Worm (Caenorhabditis elegans) whole organism, early embryonic: Measurements from ENCODE around the gene srh-23.

ENCODE experiments used
- B0310.2 ChIP-seq: sonication (generic microtip); optimal IDR thresholded peaks from 2 replicates; lab custom pipeline; 2016; ENCODE audit warnings: mild to moderate bottlenecking, missing genetic modification characterization, missing compliant biosample characterization
- ama-1 ChIP-seq: fragments of 150-350 bp; optimal IDR thresholded peaks from 2 replicates; lab custom pipeline; 2014
- ceh-36 ChIP-seq: sonication (generic microtip); optimal IDR thresholded peaks from 2 replicates; lab custom pipeline; 2016; ENCODE audit warnings: missing genetic modification characterization, inconsistent platforms, missing compliant biosample characterization
- ets-7 ChIP-seq: sonication (generic microtip); optimal IDR thresholded peaks from 2 replicates; lab custom pipeline; 2016; ENCODE audit warnings: missing genotype, missing genetic modification characterization, missing compliant biosample characterization
- flt-1 ChIP-seq: fragments of 200-800 bp; sonication (Bioruptor generic); IDR thresholded peaks from 2 replicates; pipeline ENCODE4 v1.3.6; 2022; ENCODE audit warnings: missing genetic modification characterization, missing compliant biosample characterization
- scrt-1 ChIP-seq: fragments of 200-800 bp; sonication (Bioruptor generic); IDR thresholded peaks from 2 replicates; pipeline ENCODE4 v1.3.6; 2022; ENCODE audit warnings: missing genetic modification characterization, missing compliant biosample characterization

- TF ChIP-seq ets-7 (tag; lab: Kevin White, UChicago) (no peak), ama-1 (no peak), flt-1 (no peak), B0310.2 (tag; lab: Kevin White, UChicago) (no peak), scrt-1 (GFP tag; lab: Robert Waterston, UW) (no peak), ceh-36 (tag; lab: Kevin White, UChicago) (no peak)
Observed at ce11 chrV:4871992-4872391, 48.9 kb upstream of the srh-23 start, which contains the start of gene srd-33.
